Worm (Caenorhabditis elegans) whole organism, L1 larva: Measurements from ENCODE around the gene moc-6.

Experiments used
- jun-1 ChIP-seq: fragments of 150-350 bp; optimal IDR thresholded peaks from 2 replicates; lab custom pipeline; 2014; ENCODE audit warnings: missing biosample characterization, missing genetic modification reagents, missing genetic modification characterization
- nhr-90 ChIP-seq: sonication (generic microtip); optimal IDR thresholded peaks from 2 replicates; lab custom pipeline; 2016; ENCODE audit warnings: mild to moderate bottlenecking, missing genetic modification characterization, missing compliant biosample characterization; ENCODE audit not compliant: poor library complexity
- unc-86 ChIP-seq: sonication (generic microtip); optimal IDR thresholded peaks from 2 replicates; lab custom pipeline; 2016; ENCODE audit warnings: missing genetic modification characterization, missing compliant biosample characterization
- zag-1 ChIP-seq: fragments of 150-350 bp; optimal IDR thresholded peaks from 2 replicates; lab custom pipeline; 2014; ENCODE audit warnings: missing biosample characterization, missing genetic modification characterization

- TF ChIP-seq jun-1 (tag; lab: Kevin White, UChicago): no peak
- TF ChIP-seq nhr-90 (tag; lab: Kevin White, UChicago): no peak
- TF ChIP-seq zag-1: no peak
- TF ChIP-seq unc-86: no peak
Measured at ce11 chrIII:5190671-5191174, 5.1 kb upstream of the moc-6 start, which contains the start of gene hira-1.
